Fruit fly (Drosophila melanogaster) Kc167 (cell line): ENCODE results near the gene CG11629.

ENCODE experiments used
- Myc ChIP-seq: fragments of >200 bp; optimal IDR thresholded peaks from 2 replicates; lab custom pipeline; 2017; ENCODE audit warnings: missing external identifiers
- Sin3A ChIP-seq: fragments of >200 bp; optimal IDR thresholded peaks from 2 replicates; lab custom pipeline; 2018; ENCODE audit warnings: missing external identifiers
- h ChIP-seq: fragments of >200 bp; optimal IDR thresholded peaks from 3 replicates; lab custom pipeline; 2018; ENCODE audit warnings: missing external identifiers
- insv ChIP-seq: fragments of >200 bp; optimal IDR thresholded peaks from 3 replicates; lab custom pipeline; 2018; ENCODE audit warnings: missing external identifiers
- psq ChIP-seq: fragments of >200 bp; optimal IDR thresholded peaks from 2 replicates; lab custom pipeline; 2017; ENCODE audit warnings: missing external identifiers
- ttk ChIP-seq: sonication (Bioruptor generic); optimal IDR thresholded peaks from 2 replicates; lab custom pipeline; 2017; ENCODE audit warnings: missing external identifiers

DNA sequence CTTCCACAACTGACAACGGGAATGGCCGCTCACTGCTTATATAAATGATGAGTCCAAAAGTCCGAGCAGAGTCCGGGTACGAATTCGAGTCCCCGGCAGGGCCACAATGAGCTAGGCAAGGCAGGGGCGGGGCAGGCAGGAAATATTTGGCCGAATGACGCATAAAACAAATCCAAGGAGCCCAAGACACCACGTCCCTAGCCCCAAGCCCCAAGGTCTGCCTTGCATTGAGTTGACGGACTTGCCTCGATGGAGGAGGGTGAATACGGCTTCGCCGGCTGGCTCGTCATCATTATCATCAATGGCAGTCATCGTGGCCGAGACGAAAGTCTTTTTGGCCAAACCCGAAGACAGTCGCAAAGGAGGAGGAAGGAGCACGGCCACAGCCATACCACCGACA, 26.4 kb downstream of the CG11629 start:
- TF ChIP-seq insv (lab: Kevin White, UChicago) (no peak), Sin3A (no peak), psq (lab: Kevin White, UChicago) (no peak), h (no peak), Myc (no peak), ttk (lab: Kevin White, UChicago) (no peak)
